Worm (Caenorhabditis elegans) whole organism, L4 larva: ENCODE data around the gene K08F9.4.

Source experiments
- F10B5.3 ChIP-seq: sonication (generic microtip); optimal IDR thresholded peaks from 2 replicates; lab custom pipeline; 2016; ENCODE audit warnings: mild to moderate bottlenecking, missing genetic modification characterization, missing compliant biosample characterization
- F44E2.7 ChIP-seq: fragments of 200-800 bp; sonication (Bioruptor generic); IDR thresholded peaks from 2 replicates; pipeline ENCODE4 v2.1.2; 2022; ENCODE audit warnings: missing genetic modification characterization, missing compliant biosample characterization
- T20F7.1 ChIP-seq: fragments of 200-800 bp; sonication (Bioruptor generic); optimal IDR thresholded peaks from 2 replicates; lab custom pipeline; 2018; ENCODE audit warnings: mild to moderate bottlenecking, missing genetic modification characterization, missing compliant biosample characterization
- T26A8.4 ChIP-seq: fragments of 200-800 bp; sonication (Bioruptor generic); IDR thresholded peaks from 2 replicates; pipeline ENCODE4 v1.3.6; 2022; ENCODE audit warnings: missing genetic modification characterization, missing compliant biosample characterization
- Y105C5A.15 ChIP-seq: fragments of 200-800 bp; sonication (Bioruptor generic); IDR thresholded peaks from 2 replicates; pipeline ENCODE4 v1.3.6; 2022; ENCODE audit warnings: missing genetic modification characterization, missing compliant biosample characterization
- Y75B8A.6 ChIP-seq: fragments of 200-800 bp; sonication (Bioruptor generic); IDR thresholded peaks from 2 replicates; pipeline ENCODE4 v1.3.6; 2022; ENCODE audit warnings: missing genetic modification reagents, missing genetic modification characterization, missing compliant biosample characterization
- ZK337.2 ChIP-seq: fragments of 200-800 bp; sonication (Bioruptor generic); IDR thresholded peaks from 2 replicates; pipeline ENCODE4 v1.3.6; 2022; ENCODE audit warnings: missing genetic modification reagents, missing genetic modification characterization, missing compliant biosample characterization
- ZK546.5 ChIP-seq, 2 experiments: sonication (generic microtip); optimal IDR thresholded peaks; 2 replicates each; lab custom pipeline; 2017; ENCODE audit warnings: missing biosample characterization in 2 of 2, missing genetic modification characterization in 2 of 2
- ceh-44 ChIP-seq: fragments of 200-800 bp; sonication (Bioruptor generic); IDR thresholded peaks from 2 replicates; pipeline ENCODE4 v1.3.6; 2022; ENCODE audit warnings: missing genetic modification reagents, missing genetic modification characterization, missing compliant biosample characterization
- ceh-82 ChIP-seq: sonication (generic microtip); optimal IDR thresholded peaks from 2 replicates; lab custom pipeline; 2017; ENCODE audit warnings: missing biosample characterization, missing genetic modification characterization
- daf-12 ChIP-seq: fragments of 150-350 bp; optimal IDR thresholded peaks from 2 replicates; lab custom pipeline; 2014; ENCODE audit warnings: missing biosample characterization, missing genetic modification reagents, missing genetic modification characterization
- daf-16 ChIP-seq, 3 experiments: sonication (generic microtip); optimal IDR thresholded peaks; 2 replicates each; lab custom pipeline; 2016 to 2017; ENCODE audit warnings: missing genetic modification characterization in 3 of 3, missing genetic modification reagents in 3 of 3, mild to moderate bottlenecking in 2 of 3, missing compliant biosample characterization in 2 of 3, missing biosample characterization in 1 of 3, moderate library complexity in 1 of 3
- daf-19 ChIP-seq: fragments of 200-800 bp; sonication (Bioruptor generic); conservative IDR thresholded peaks from 2 replicates; pipeline ENCODE4 v1.3.6; 2022; ENCODE audit warnings: missing genetic modification characterization, missing compliant biosample characterization
- daf-8 ChIP-seq: fragments of 200-800 bp; sonication (Bioruptor generic); IDR thresholded peaks from 2 replicates; pipeline ENCODE4 v1.3.6; 2022; ENCODE audit warnings: missing genetic modification characterization, missing compliant biosample characterization
- dmd-6 ChIP-seq: fragments of 200-800 bp; sonication (Bioruptor generic); IDR thresholded peaks from 2 replicates; pipeline ENCODE4 v1.3.6; 2022; ENCODE audit warnings: missing genetic modification reagents, missing genetic modification characterization, missing compliant biosample characterization
- dmd-8 ChIP-seq: fragments of 200-800 bp; sonication (Bioruptor generic); IDR thresholded peaks from 2 replicates; pipeline ENCODE4 v1.3.6; 2022; ENCODE audit warnings: missing genetic modification characterization, missing compliant biosample characterization
- dpl-1 ChIP-seq: fragments of 150-350 bp; optimal IDR thresholded peaks from 2 replicates; lab custom pipeline; 2014; ENCODE audit warnings: missing biosample characterization, missing genetic modification reagents, missing genetic modification characterization
- duxl-1 ChIP-seq: sonication (generic microtip); optimal IDR thresholded peaks from 2 replicates; lab custom pipeline; 2016; ENCODE audit warnings: mild to moderate bottlenecking, missing genetic modification characterization, moderate library complexity, missing compliant biosample characterization; ENCODE audit not compliant: poor library complexity
- dve-1 ChIP-seq: sonication (generic microtip); optimal IDR thresholded peaks from 2 replicates; lab custom pipeline; 2017; ENCODE audit warnings: antibody characterized with exemption, mild to moderate bottlenecking, missing genetic modification characterization, missing compliant biosample characterization; ENCODE audit not compliant: insufficient read depth
- fkh-10 ChIP-seq: fragments of 150-350 bp; optimal IDR thresholded peaks from 2 replicates; lab custom pipeline; 2014; ENCODE audit warnings: missing biosample characterization, missing genetic modification reagents, missing genetic modification characterization
- hif-1 ChIP-seq, 2 experiments: sonication (generic microtip); optimal IDR thresholded peaks; 2 replicates each; lab custom pipeline; 2016 to 2017; ENCODE audit warnings: missing compliant biosample characterization in 2 of 2, missing genetic modification characterization in 2 of 2, missing genetic modification reagents in 2 of 2, missing genotype in 2 of 2, mild to moderate bottlenecking in 1 of 2
- hlh-11 ChIP-seq: fragments of 200-800 bp; sonication (Bioruptor generic); optimal IDR thresholded peaks from 2 replicates; lab custom pipeline; 2018; ENCODE audit warnings: mild to moderate bottlenecking, missing genetic modification characterization, missing compliant biosample characterization
- hlh-30 ChIP-seq: sonication (generic microtip); optimal IDR thresholded peaks from 2 replicates; lab custom pipeline; 2017; ENCODE audit warnings: antibody characterized with exemption, mild to moderate bottlenecking, missing genetic modification characterization, missing compliant biosample characterization; ENCODE audit not compliant: insufficient read depth
- hmg-1.1 ChIP-seq: fragments of 200-800 bp; sonication (Bioruptor generic); IDR thresholded peaks from 2 replicates; pipeline ENCODE4 v1.3.6; 2022; ENCODE audit warnings: missing genetic modification reagents, missing genetic modification characterization, missing compliant biosample characterization
- lin-1 ChIP-seq: fragments of 200-800 bp; sonication (Bioruptor generic); IDR thresholded peaks from 2 replicates; pipeline ENCODE4 v1.3.6; 2022; ENCODE audit warnings: missing genetic modification reagents, missing genetic modification characterization, missing compliant biosample characterization
- lin-13 ChIP-seq: fragments of 150-350 bp; optimal IDR thresholded peaks from 2 replicates; lab custom pipeline; 2014; ENCODE audit warnings: missing biosample characterization, missing genetic modification reagents, missing genetic modification characterization
- lin-15B ChIP-seq: fragments of 150-350 bp; sonication (generic microtip); optimal IDR thresholded peaks from 3 replicates; lab custom pipeline; 2014; ENCODE audit warnings: missing biosample characterization, missing genetic modification characterization
- lin-38 ChIP-seq: fragments of 200-800 bp; sonication (Bioruptor generic); IDR thresholded peaks from 2 replicates; pipeline ENCODE4 v1.3.6; 2022; ENCODE audit warnings: missing genetic modification reagents, missing genetic modification characterization, missing compliant biosample characterization
- lir-3 ChIP-seq: sonication (generic microtip); optimal IDR thresholded peaks from 2 replicates; lab custom pipeline; 2016; ENCODE audit warnings: mild to moderate bottlenecking, missing genetic modification characterization, missing compliant biosample characterization
- lsy-2 ChIP-seq, 2 experiments: fragments of 150-350 bp in 1 of 2; sonication (generic microtip) in 1 of 2; optimal IDR thresholded peaks; 2 replicates each; lab custom pipeline; 2014 to 2017; ENCODE audit warnings: missing biosample characterization in 2 of 2, missing genetic modification characterization in 2 of 2
- madf-9 ChIP-seq: fragments of 200-800 bp; sonication (Bioruptor generic); conservative IDR thresholded peaks from 2 replicates; pipeline ENCODE4 v1.3.6; 2022; ENCODE audit warnings: missing genetic modification reagents, missing genetic modification characterization, missing compliant biosample characterization
- mdl-1 ChIP-seq, 2 experiments: fragments of 150-350 bp in 1 of 2; sonication (generic microtip) in 1 of 2; optimal IDR thresholded peaks; 2 replicates each; lab custom pipeline; 2014 to 2017; ENCODE audit warnings: missing biosample characterization in 2 of 2, missing genetic modification characterization in 2 of 2
- mdt-29 ChIP-seq: fragments of 200-800 bp; sonication (Bioruptor generic); IDR thresholded peaks from 2 replicates; pipeline ENCODE4 v1.3.6; 2022; ENCODE audit warnings: missing genetic modification reagents, missing genetic modification characterization, missing compliant biosample characterization
- mes-2 ChIP-seq: sonication (generic microtip); optimal IDR thresholded peaks from 2 replicates; lab custom pipeline; 2016; ENCODE audit warnings: missing genotype, mild to moderate bottlenecking, missing genetic modification characterization, missing compliant biosample characterization; ENCODE audit not compliant: poor library complexity, severe bottlenecking
- mxl-2 ChIP-seq: fragments of 200-800 bp; sonication (Bioruptor generic); conservative IDR thresholded peaks from 2 replicates; pipeline ENCODE4 v1.3.6; 2022; ENCODE audit warnings: missing genetic modification reagents, missing genetic modification characterization, missing compliant biosample characterization
- nhr-11 ChIP-seq: fragments of 150-350 bp; optimal IDR thresholded peaks from 2 replicates; lab custom pipeline; 2014; ENCODE audit warnings: missing biosample characterization, missing genetic modification characterization
- nhr-111 ChIP-seq: fragments of 200-800 bp; sonication (Bioruptor generic); optimal IDR thresholded peaks from 2 replicates; lab custom pipeline; 2018; ENCODE audit warnings: mild to moderate bottlenecking, missing genetic modification characterization, missing compliant biosample characterization
- nhr-28 ChIP-seq: fragments of 150-350 bp; optimal IDR thresholded peaks from 2 replicates; lab custom pipeline; 2014; ENCODE audit warnings: missing biosample characterization, missing genetic modification characterization
- nhr-6 ChIP-seq: fragments of 150-350 bp; optimal IDR thresholded peaks from 2 replicates; lab custom pipeline; 2014; ENCODE audit warnings: missing biosample characterization, missing genetic modification characterization
- nhr-77 ChIP-seq: fragments of 150-350 bp; optimal IDR thresholded peaks from 2 replicates; lab custom pipeline; 2014; ENCODE audit warnings: missing biosample characterization, missing genetic modification characterization
- pha-4 ChIP-seq, 2 experiments: fragments of 150-350 bp in 1 of 2; fragments of 200-800 bp in 1 of 2; sonication (Bioruptor generic) in 1 of 2; IDR thresholded peaks in 1 of 2; optimal IDR thresholded peaks in 1 of 2; 2 replicates each; pipeline versions ENCODE4 v1.3.6 to Lab custom; 2014 to 2022; ENCODE audit warnings: missing genetic modification characterization in 2 of 2, missing genetic modification reagents in 2 of 2, missing biosample characterization in 1 of 2, missing compliant biosample characterization in 1 of 2
- rbr-2 ChIP-seq: sonication (generic microtip); optimal IDR thresholded peaks from 2 replicates; lab custom pipeline; 2016; ENCODE audit warnings: missing genotype, missing genetic modification characterization, missing compliant biosample characterization
- saeg-2 ChIP-seq: fragments of 200-800 bp; sonication (Bioruptor generic); IDR thresholded peaks from 2 replicates; pipeline ENCODE4 v1.3.6; 2022; ENCODE audit warnings: missing genetic modification reagents, missing genetic modification characterization, missing compliant biosample characterization
- set-16 ChIP-seq: fragments of 200-800 bp; sonication (Bioruptor generic); IDR thresholded peaks from 2 replicates; pipeline ENCODE4 v1.3.6; 2022; ENCODE audit warnings: missing genetic modification reagents, missing genetic modification characterization, missing compliant biosample characterization
- unc-130 ChIP-seq: sonication (generic microtip); optimal IDR thresholded peaks from 2 replicates; lab custom pipeline; 2016; ENCODE audit warnings: missing genetic modification reagents, missing genetic modification characterization, missing compliant biosample characterization
- unc-39 ChIP-seq: sonication (generic microtip); optimal IDR thresholded peaks from 2 replicates; lab custom pipeline; 2017; ENCODE audit warnings: missing biosample characterization, missing genetic modification characterization
- vab-7 ChIP-seq: fragments of 200-800 bp; sonication (Bioruptor generic); IDR thresholded peaks from 2 replicates; pipeline ENCODE4 v1.3.6; 2022; ENCODE audit warnings: missing genetic modification reagents, missing genetic modification characterization, missing compliant biosample characterization

The K08F9.4 gene

DNA sequence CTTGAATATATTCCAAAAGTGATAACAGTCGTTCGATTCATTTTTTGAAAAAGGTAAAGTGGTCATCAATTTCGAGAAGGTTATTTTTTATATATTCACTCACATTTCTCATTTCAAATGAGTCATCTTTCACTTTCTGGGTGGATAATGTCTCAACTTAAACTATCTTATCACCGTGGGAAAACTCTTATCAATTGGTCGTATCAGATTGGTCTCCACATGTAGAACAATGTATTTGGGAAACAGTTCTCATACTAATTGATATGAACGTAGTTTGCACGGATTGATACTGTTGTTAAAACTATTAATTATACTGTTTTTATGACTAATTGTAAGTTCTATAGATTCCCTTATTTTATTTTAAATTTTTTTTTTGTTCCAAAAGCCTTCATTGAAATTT lies 10.0 kb upstream of the K08F9.4 start (continued):
- TF ChIP-seq set-16 (GFP tag; lab: Robert Waterston, UW) = no peak
- no peak for TF ChIP-seq lin-1 (GFP tag; lab: Robert Waterston, UW)
- TF ChIP-seq daf-8 (GFP tag; lab: Robert Waterston, UW) = no peak
- TF ChIP-seq nhr-6 (tag; lab: Kevin White, UChicago) = peak; percentile 8
- no peak for TF ChIP-seq ZK546.5 (tag; optimal IDR thresholded peaks at IDR 0.05; lab: Kevin White, UChicago)
- TF ChIP-seq ceh-82 = no peak
- TF ChIP-seq hmg-1.1 (GFP tag; lab: Robert Waterston, UW) = no peak
- no peak for TF ChIP-seq ceh-44 (GFP tag; lab: Robert Waterston, UW)
- TF ChIP-seq vab-7 (GFP tag; lab: Robert Waterston, UW) = no peak
- TF ChIP-seq daf-19 = no peak
- TF ChIP-seq unc-130 = no peak
- no peak for TF ChIP-seq lir-3 (tag; lab: Kevin White, UChicago)
- TF ChIP-seq F44E2.7 = no peak
- TF ChIP-seq dmd-8 (GFP tag; lab: Robert Waterston, UW) = no peak
- no peak for TF ChIP-seq duxl-1 (tag; lab: Kevin White, UChicago)
- no peak for TF ChIP-seq pha-4 (GFP tag; IDR thresholded peaks at IDR 0.05; lab: Robert Waterston, UW)
- TF ChIP-seq pha-4 (tag; optimal IDR thresholded peaks at IDR 0.05; lab: Kevin White, UChicago) = no peak
- TF ChIP-seq Y75B8A.6 (GFP tag; lab: Robert Waterston, UW) = no peak
- no peak for TF ChIP-seq Y105C5A.15 (GFP tag; lab: Robert Waterston, UW)
- no peak for TF ChIP-seq daf-12
- TF ChIP-seq, all 104 proteins: peak for 4

- peak in 1 of 2 experiments; percentile 46 for TF ChIP-seq lsy-2 (tag; optimal IDR thresholded peaks at IDR 0.05; lab: Kevin White, UChicago)
- TF ChIP-seq mdt-29 (GFP tag; lab: Robert Waterston, UW) = no peak
- TF ChIP-seq F10B5.3 (tag; lab: Kevin White, UChicago) = no peak
- TF ChIP-seq nhr-28 (tag; lab: Kevin White, UChicago) = peak; percentile 69
- TF ChIP-seq T20F7.1 (GFP tag; lab: Kevin White, UChicago) = peak; percentile 30
- TF ChIP-seq hlh-11 = peak; percentile 31
- no peak for TF ChIP-seq daf-19
- peak; percentile 41 for TF ChIP-seq rbr-2
- TF ChIP-seq hmg-1.1 (GFP tag; lab: Robert Waterston, UW) = peak; percentile 43; the same call in 1 of the 2 replicates
- TF ChIP-seq nhr-77 (tag; lab: Kevin White, UChicago) = peak; percentile 79
- TF ChIP-seq dve-1 (tag; lab: Kevin White, UChicago) = peak; percentile 55
- TF ChIP-seq saeg-2 = no peak
- TF ChIP-seq ZK337.2 (GFP tag; lab: Robert Waterston, UW) = peak; percentile 47; the same call in 1 of the 2 replicates
- peak in 1 of 2 experiments; percentile 72 for TF ChIP-seq hif-1 (tag; optimal IDR thresholded peaks at IDR 0.05; lab: Kevin White, UChicago)
- TF ChIP-seq dpl-1 (GFP tag; lab: Kevin White, UChicago) = peak; percentile 85
- TF ChIP-seq fkh-10 (GFP tag; lab: Kevin White, UChicago) = peak; percentile 60
- no peak for TF ChIP-seq nhr-111 (GFP tag; lab: Kevin White, UChicago)
- peak; percentile 39; the same call in 1 of the 2 replicates for TF ChIP-seq dmd-6 (GFP tag; lab: Robert Waterston, UW)
- no peak for TF ChIP-seq unc-39 (tag; lab: Kevin White, UChicago)
- peak; percentile 47 for TF ChIP-seq unc-130
- no peak for TF ChIP-seq pha-4 (GFP tag; IDR thresholded peaks at IDR 0.05; lab: Robert Waterston, UW)
- TF ChIP-seq pha-4 (tag; optimal IDR thresholded peaks at IDR 0.05; lab: Kevin White, UChicago) = peak; percentile 47
- no peak for TF ChIP-seq mxl-2 (GFP tag; lab: Robert Waterston, UW)
- no peak for TF ChIP-seq T26A8.4 (GFP tag; lab: Robert Waterston, UW)
- peak in 1 of 2 experiments; percentile 21 for TF ChIP-seq mdl-1 (tag; optimal IDR thresholded peaks at IDR 0.05; lab: Kevin White, UChicago)
- peak; percentile 97 for TF ChIP-seq nhr-6 (tag; lab: Kevin White, UChicago)
- no peak for TF ChIP-seq daf-16 (GFP tag; optimal IDR thresholded peaks at IDR 0.05; lab: Kevin White, UChicago)
- peak; percentile 10 for TF ChIP-seq daf-16 (tag; optimal IDR thresholded peaks at IDR 0.05; lab: Kevin White, UChicago)
- TF ChIP-seq madf-9 = 0 out of 2 replicates have a peak, but pooled peaks have one; percentile 11
- peak; percentile 52 for TF ChIP-seq nhr-11 (tag; lab: Kevin White, UChicago)
- peak; percentile 63 for TF ChIP-seq hlh-30 (tag; lab: Kevin White, UChicago)
- TF ChIP-seq lin-38 (GFP tag; lab: Robert Waterston, UW) = peak; percentile 95
- TF ChIP-seq lin-13 (GFP tag; lab: Kevin White, UChicago) = peak; percentile 58
- peak; percentile 46 for TF ChIP-seq lin-15B (tag; lab: Kevin White, UChicago)
- TF ChIP-seq mes-2 (tag; lab: Kevin White, UChicago) = peak; percentile 94
These were observed 7.0 kb upstream of the K08F9.4 start, which contains the start of gene aipl-1 for ce11 chrV:15136772-15137171. Gene aipl-1 (minus strand): TSS chrV:15136801.
